Worm (Caenorhabditis elegans): ENCODE measurements around the gene nhr-78.
A peak's percentile ranks its signal among the peaks of the same experiment; 100 is the strongest.

ce11 chrIV:4243830-4244406 lies 33.8 kb downstream of the nhr-78 start:
- TF ChIP-seq ama-1 (optimal IDR thresholded peaks at IDR 0.05) (no peak), aly-1 (tag; optimal IDR thresholded peaks at IDR 0.05) (peak; percentile 2), ceh-36 (tag; optimal IDR thresholded peaks at IDR 0.05) (no peak), tbx-37 (GFP tag; conservative IDR thresholded peaks at IDR 0.05) (no peak)
